Worm (Caenorhabditis elegans) whole organism, L4 larva: Measurements from ENCODE around the gene ergi-3.

Source experiments
- T20F7.1 ChIP-seq: fragments of 200-800 bp; sonication (Bioruptor generic); optimal IDR thresholded peaks from 2 replicates; lab custom pipeline; 2018; ENCODE audit warnings: mild to moderate bottlenecking, missing genetic modification characterization, missing compliant biosample characterization
- T26A8.4 ChIP-seq: fragments of 200-800 bp; sonication (Bioruptor generic); IDR thresholded peaks from 2 replicates; pipeline ENCODE4 v1.3.6; 2022; ENCODE audit warnings: missing genetic modification characterization, missing compliant biosample characterization
- aha-1 ChIP-seq: fragments of 150-350 bp; peaks from one replicate; lab custom pipeline; 2014; ENCODE audit warnings: missing biosample characterization, missing genetic modification characterization
- aly-2 ChIP-seq: sonication (generic microtip); optimal IDR thresholded peaks from 2 replicates; lab custom pipeline; 2018; ENCODE audit warnings: missing biosample characterization, missing genetic modification characterization
- ceh-28 ChIP-seq: fragments of 150-350 bp; optimal IDR thresholded peaks from 2 replicates; lab custom pipeline; 2014; ENCODE audit warnings: missing biosample characterization, missing genetic modification reagents, missing genetic modification characterization
- ceh-62 ChIP-seq: sonication (generic microtip); optimal IDR thresholded peaks from 2 replicates; lab custom pipeline; 2017; ENCODE audit warnings: missing biosample characterization, missing genetic modification characterization
- ces-1 ChIP-seq: fragments of 150-350 bp; sonication (generic microtip); optimal IDR thresholded peaks from 4 replicates; lab custom pipeline; 2014; ENCODE audit warnings: missing biosample characterization, missing genetic modification reagents, missing genetic modification characterization
- daf-12 ChIP-seq: fragments of 150-350 bp; optimal IDR thresholded peaks from 2 replicates; lab custom pipeline; 2014; ENCODE audit warnings: missing biosample characterization, missing genetic modification reagents, missing genetic modification characterization
- dmd-9 ChIP-seq: fragments of 200-800 bp; sonication (Bioruptor generic); IDR thresholded peaks from 2 replicates; pipeline ENCODE4 v1.3.6; 2022; ENCODE audit warnings: missing genetic modification reagents, missing genetic modification characterization, missing compliant biosample characterization
- egl-27 ChIP-seq: sonication (generic microtip); optimal IDR thresholded peaks from 3 replicates; lab custom pipeline; 2017; ENCODE audit warnings: missing biosample characterization, missing genetic modification reagents, missing genetic modification characterization
- egl-43 ChIP-seq: fragments of 200-800 bp; sonication (Bioruptor generic); IDR thresholded peaks from 2 replicates; pipeline ENCODE4 v1.3.6; 2022; ENCODE audit warnings: missing genetic modification reagents, missing genetic modification characterization, missing compliant biosample characterization
- hlh-30 ChIP-seq: sonication (generic microtip); optimal IDR thresholded peaks from 2 replicates; lab custom pipeline; 2017; ENCODE audit warnings: antibody characterized with exemption, mild to moderate bottlenecking, missing genetic modification characterization, missing compliant biosample characterization; ENCODE audit not compliant: insufficient read depth
- hmg-1.1 ChIP-seq: fragments of 200-800 bp; sonication (Bioruptor generic); IDR thresholded peaks from 2 replicates; pipeline ENCODE4 v1.3.6; 2022; ENCODE audit warnings: missing genetic modification reagents, missing genetic modification characterization, missing compliant biosample characterization
- lim-7 ChIP-seq: fragments of 200-800 bp; sonication (Bioruptor generic); IDR thresholded peaks from 2 replicates; pipeline ENCODE4 v1.3.6; 2022; ENCODE audit warnings: missing genetic modification characterization, missing compliant biosample characterization
- lin-1 ChIP-seq: fragments of 200-800 bp; sonication (Bioruptor generic); IDR thresholded peaks from 2 replicates; pipeline ENCODE4 v1.3.6; 2022; ENCODE audit warnings: missing genetic modification reagents, missing genetic modification characterization, missing compliant biosample characterization
- lin-13 ChIP-seq: fragments of 150-350 bp; optimal IDR thresholded peaks from 2 replicates; lab custom pipeline; 2014; ENCODE audit warnings: missing biosample characterization, missing genetic modification reagents, missing genetic modification characterization
- lin-39 ChIP-seq: fragments of 150-350 bp; optimal IDR thresholded peaks from 2 replicates; lab custom pipeline; 2014; ENCODE audit warnings: missing biosample characterization, missing genetic modification reagents, missing genetic modification characterization
- lsy-2 ChIP-seq, 2 experiments: fragments of 150-350 bp in 1 of 2; sonication (generic microtip) in 1 of 2; optimal IDR thresholded peaks; 2 replicates each; lab custom pipeline; 2014 to 2017; ENCODE audit warnings: missing biosample characterization in 2 of 2, missing genetic modification characterization in 2 of 2
- madf-9 ChIP-seq: fragments of 200-800 bp; sonication (Bioruptor generic); conservative IDR thresholded peaks from 2 replicates; pipeline ENCODE4 v1.3.6; 2022; ENCODE audit warnings: missing genetic modification reagents, missing genetic modification characterization, missing compliant biosample characterization
- mep-1 ChIP-seq: fragments of 150-350 bp; sonication (generic microtip); optimal IDR thresholded peaks from 3 replicates; lab custom pipeline; 2014; ENCODE audit warnings: missing biosample characterization, missing genetic modification characterization
- mxl-2 ChIP-seq: fragments of 200-800 bp; sonication (Bioruptor generic); conservative IDR thresholded peaks from 2 replicates; pipeline ENCODE4 v1.3.6; 2022; ENCODE audit warnings: missing genetic modification reagents, missing genetic modification characterization, missing compliant biosample characterization
- nhr-102 ChIP-seq: sonication (generic microtip); optimal IDR thresholded peaks from 2 replicates; lab custom pipeline; 2016; ENCODE audit warnings: mild to moderate bottlenecking, missing genetic modification characterization, moderate library complexity, missing compliant biosample characterization
- nhr-111 ChIP-seq: fragments of 200-800 bp; sonication (Bioruptor generic); optimal IDR thresholded peaks from 2 replicates; lab custom pipeline; 2018; ENCODE audit warnings: mild to moderate bottlenecking, missing genetic modification characterization, missing compliant biosample characterization
- nhr-41 ChIP-seq: fragments of 200-800 bp; sonication (Bioruptor generic); IDR thresholded peaks from 2 replicates; pipeline ENCODE4 v1.3.6; 2022; ENCODE audit warnings: missing genetic modification reagents, missing genetic modification characterization, missing compliant biosample characterization
- nhr-48 ChIP-seq: sonication (generic microtip); optimal IDR thresholded peaks from 2 replicates; lab custom pipeline; 2016; ENCODE audit warnings: mild to moderate bottlenecking, missing genetic modification characterization, missing compliant biosample characterization
- nhr-6 ChIP-seq: fragments of 150-350 bp; optimal IDR thresholded peaks from 2 replicates; lab custom pipeline; 2014; ENCODE audit warnings: missing biosample characterization, missing genetic modification characterization
- nhr-76 ChIP-seq: fragments of 150-350 bp; optimal IDR thresholded peaks from 2 replicates; lab custom pipeline; 2014; ENCODE audit warnings: missing biosample characterization, missing genetic modification characterization
- set-16 ChIP-seq: fragments of 200-800 bp; sonication (Bioruptor generic); IDR thresholded peaks from 2 replicates; pipeline ENCODE4 v1.3.6; 2022; ENCODE audit warnings: missing genetic modification reagents, missing genetic modification characterization, missing compliant biosample characterization
- skn-1 ChIP-seq: fragments of 150-350 bp; optimal IDR thresholded peaks from 2 replicates; lab custom pipeline; 2014; ENCODE audit warnings: missing biosample characterization, missing genetic modification characterization
- snpc-1.2 ChIP-seq: fragments of 200-800 bp; sonication (Bioruptor generic); IDR thresholded peaks from 2 replicates; pipeline ENCODE4 v1.3.6; 2022; ENCODE audit warnings: missing genetic modification reagents, missing genetic modification characterization, missing compliant biosample characterization
- snpc-4 ChIP-seq: fragments of 150-350 bp; optimal IDR thresholded peaks from 2 replicates; lab custom pipeline; 2014; ENCODE audit warnings: missing biosample characterization, missing genetic modification characterization
- tag-97 ChIP-seq: fragments of 200-800 bp; sonication (Bioruptor generic); IDR thresholded peaks from 2 replicates; pipeline ENCODE4 v1.3.6; 2022; ENCODE audit warnings: missing genetic modification characterization, missing compliant biosample characterization
- unc-130 ChIP-seq: sonication (generic microtip); optimal IDR thresholded peaks from 2 replicates; lab custom pipeline; 2016; ENCODE audit warnings: missing genetic modification reagents, missing genetic modification characterization, missing compliant biosample characterization
- unc-62 ChIP-seq, 3 experiments: fragments of 150-350 bp in 1 of 3; sonication (generic microtip); optimal IDR thresholded peaks in 2 of 3; peaks in 1 of 3; 1 replicate in 1 of 3; 2 replicates in 2 of 3; lab custom pipeline; 2014 to 2017; ENCODE audit warnings: missing biosample characterization in 3 of 3, missing genetic modification characterization in 3 of 3, missing genetic modification reagents in 3 of 3, missing genotype in 1 of 3
- zfp-3 ChIP-seq: fragments of 200-800 bp; sonication (Bioruptor generic); conservative IDR thresholded peaks from 2 replicates; pipeline ENCODE4 v1.3.6; 2022; ENCODE audit warnings: missing genetic modification reagents, missing genetic modification characterization, missing compliant biosample characterization
- ztf-7 ChIP-seq: fragments of 150-350 bp; optimal IDR thresholded peaks from 2 replicates; lab custom pipeline; 2014; ENCODE audit warnings: missing biosample characterization, missing genetic modification characterization

Gene ergi-3

DNA sequence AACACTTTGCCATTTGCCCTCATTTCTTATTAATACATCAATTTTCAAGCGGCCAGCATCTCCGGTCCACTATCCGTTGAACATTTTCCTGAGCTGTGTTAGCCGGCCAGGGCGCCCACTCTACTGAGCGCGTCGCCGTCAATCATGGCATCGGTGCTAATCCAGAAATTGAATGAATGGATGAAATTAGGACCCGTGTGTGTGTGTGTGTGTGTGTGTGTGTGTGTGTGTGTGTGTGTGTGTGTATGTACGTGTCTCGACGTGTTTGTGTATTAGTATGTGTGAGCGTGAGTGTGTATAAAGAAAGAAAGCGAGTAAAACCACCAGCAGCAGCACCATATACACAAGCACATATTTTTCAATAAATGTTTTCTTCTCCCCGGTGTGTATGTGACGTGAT is 36.6 kb upstream of the ergi-3 start (continued):
- TF ChIP-seq ceh-28 (tag; lab: Kevin White, UChicago), result no peak
- TF ChIP-seq egl-27 (tag; lab: Kevin White, UChicago), result no peak
- no peak for TF ChIP-seq nhr-76 (tag; lab: Kevin White, UChicago)
- no peak for TF ChIP-seq lin-13
- TF ChIP-seq tag-97 (GFP tag; lab: Robert Waterston, UW), result no peak
- no peak for TF ChIP-seq skn-1 (tag; lab: Kevin White, UChicago)
- TF ChIP-seq snpc-4 (tag; lab: Kevin White, UChicago), result no peak

DNA sequence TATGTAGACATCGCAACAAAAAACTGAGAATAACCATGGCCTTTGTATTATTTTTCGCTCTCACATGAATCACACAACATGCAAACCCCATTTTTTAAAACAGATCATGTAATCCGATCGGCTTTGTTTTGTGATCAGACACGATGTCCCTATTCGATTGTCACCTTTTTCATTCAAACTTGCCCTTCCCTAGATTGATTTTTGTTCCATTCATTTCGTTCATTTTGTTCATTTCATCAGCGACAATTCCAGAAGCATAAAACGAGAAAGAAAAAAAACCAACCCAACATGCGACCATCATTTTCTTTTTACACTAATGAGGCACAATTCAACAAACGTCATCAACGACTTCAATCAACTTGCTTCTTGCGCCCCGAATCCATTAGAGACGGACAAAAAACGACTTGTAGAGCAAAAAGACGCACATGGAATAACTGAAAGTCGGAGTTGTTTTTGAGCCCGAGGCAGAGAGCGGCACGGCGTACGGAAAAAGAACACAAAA is 34.4 kb upstream of the ergi-3 start, which contains the start of gene F59D12.3:
TSS of gene F59D12.3 (minus strand) at position 51 of the 502 bp plus-strand sequence.
- TF ChIP-seq daf-12 (tag; lab: Kevin White, UChicago) (no peak), lin-39 (tag; lab: Kevin White, UChicago) (no peak), egl-27 (tag; lab: Kevin White, UChicago) (no peak), ceh-28 (tag; lab: Kevin White, UChicago) (no peak), aly-2 (no peak), unc-62 (GFP tag; optimal IDR thresholded peaks at IDR 0.05 in 1 of 2; lab: Kevin White, UChicago) (no peak), unc-62 (tag; optimal IDR thresholded peaks at IDR 0.05; lab: Kevin White, UChicago) (no peak)

DNA sequence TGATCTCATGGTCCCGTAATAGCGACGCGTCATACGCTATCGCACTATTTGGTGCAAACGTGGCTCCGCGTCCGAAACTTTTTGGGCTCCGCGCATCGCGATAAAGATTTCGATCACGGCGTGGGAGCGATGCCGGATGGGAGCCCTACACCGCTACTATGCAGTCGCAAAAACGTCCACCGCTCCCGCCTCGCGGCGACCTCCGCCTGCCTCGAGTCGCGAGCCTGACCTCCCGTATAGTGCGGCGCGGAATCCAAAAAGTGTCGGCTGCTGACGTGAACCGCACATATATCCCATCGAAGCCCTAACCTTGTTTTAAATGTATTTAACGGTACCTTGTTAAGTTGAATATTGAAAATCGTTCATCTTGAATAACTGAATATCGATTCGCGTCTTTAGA is 33.9 kb upstream of the ergi-3 start:
- TF ChIP-seq nhr-6 (tag; lab: Kevin White, UChicago) (no peak), aha-1 (tag; lab: Kevin White, UChicago) (peak; percentile 9), ces-1 (GFP tag; lab: Kevin White, UChicago) (no peak), ceh-62 (tag; lab: Kevin White, UChicago) (no peak), lin-13 (no peak), lin-1 (no peak), ztf-7 (tag; lab: Kevin White, UChicago) (no peak), set-16 (GFP tag; lab: Robert Waterston, UW) (peak; percentile 90), unc-130 (GFP tag; lab: Kevin White, UChicago) (no peak), nhr-111 (GFP tag; lab: Kevin White, UChicago) (no peak), mxl-2 (GFP tag; lab: Robert Waterston, UW) (no peak), dmd-9 (GFP tag; lab: Robert Waterston, UW) (0 out of 2 replicates have a peak, but pooled peaks have one; percentile 15), hmg-1.1 (GFP tag; lab: Robert Waterston, UW) (no peak), snpc-1.2 (GFP tag; lab: Robert Waterston, UW) (no peak), nhr-48 (tag; lab: Kevin White, UChicago) (no peak)

DNA sequence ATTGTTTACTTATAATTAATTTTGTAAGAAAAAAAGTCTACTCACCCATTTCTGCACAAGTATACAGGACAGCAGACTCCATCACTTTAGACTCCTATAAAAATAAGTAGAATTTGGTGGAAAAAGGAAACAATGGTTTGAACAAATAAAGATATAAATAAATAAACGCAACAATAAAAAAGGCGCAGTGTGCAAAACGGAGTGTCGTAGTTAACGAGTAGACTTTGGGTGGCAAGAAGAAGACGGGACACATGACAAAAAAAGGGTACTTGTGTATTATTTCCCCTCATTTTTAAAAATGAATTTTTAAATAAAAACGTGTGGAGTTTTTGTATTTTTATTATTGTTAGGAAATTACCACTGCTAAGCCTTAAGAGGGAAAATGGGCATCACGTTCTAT is 30.7 kb upstream of the ergi-3 start, which contains the start of gene F59D12.5:
TSS of gene F59D12.5 (minus strand) at position 94 of the 400 bp plus-strand sequence.
- no peak for TF ChIP-seq T26A8.4 (GFP tag; lab: Robert Waterston, UW)
- peak in 1 of 2 experiments; percentile 16 for TF ChIP-seq lsy-2 (tag; optimal IDR thresholded peaks at IDR 0.05; lab: Kevin White, UChicago)
- TF ChIP-seq hlh-30, result peak; percentile 67
- no peak for TF ChIP-seq nhr-102 (tag; lab: Kevin White, UChicago)
- TF ChIP-seq T20F7.1 (GFP tag; lab: Kevin White, UChicago), result peak; percentile 92

DNA sequence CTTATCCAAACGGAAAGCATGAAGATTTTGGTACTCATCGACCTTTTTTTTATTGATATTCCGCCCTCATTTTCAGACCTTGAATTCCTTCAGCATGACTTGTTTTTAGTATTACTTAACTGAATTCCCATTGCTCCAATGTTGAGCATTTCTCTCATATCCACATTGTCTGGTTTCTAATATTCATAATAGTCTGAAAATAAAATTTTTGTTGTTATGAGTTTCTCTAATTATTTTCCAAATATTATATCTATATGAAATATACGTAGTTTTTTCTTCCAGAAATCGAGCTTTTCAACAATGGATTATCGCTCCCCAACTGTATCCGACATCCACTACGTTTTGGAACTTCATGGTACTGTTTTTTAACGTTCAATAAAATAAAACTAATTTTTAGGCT is 26.1 kb upstream of the ergi-3 start, which contains the start of gene H08J19.1:
TSS of gene H08J19.1 (plus strand) at position 301 of the 400 bp plus-strand sequence.
- no peak for TF ChIP-seq T20F7.1 (GFP tag; lab: Kevin White, UChicago)
- TF ChIP-seq mep-1 (tag; lab: Kevin White, UChicago), result no peak
- no peak for TF ChIP-seq egl-43
- TF ChIP-seq set-16 (GFP tag; lab: Robert Waterston, UW), result no peak
- no peak for TF ChIP-seq zfp-3 (GFP tag; lab: Robert Waterston, UW)
- no peak for TF ChIP-seq lim-7 (GFP tag; lab: Robert Waterston, UW)
- no peak for TF ChIP-seq madf-9
- TF ChIP-seq nhr-41, result no peak
